Worm (Caenorhabditis elegans) whole organism, late embryonic: ENCODE data around the gene K09C8.7.

Source experiments
- Y22D7AL.16 ChIP-seq: sonication (generic microtip); optimal IDR thresholded peaks from 2 replicates; lab custom pipeline; 2016; ENCODE audit warnings: missing genetic modification characterization, missing compliant biosample characterization
- ceh-31 ChIP-seq: sonication (generic microtip); optimal IDR thresholded peaks from 2 replicates; lab custom pipeline; 2016; ENCODE audit warnings: missing genetic modification characterization, missing compliant biosample characterization
- dmd-4 ChIP-seq: sonication (generic microtip); optimal IDR thresholded peaks from 2 replicates; lab custom pipeline; 2016; ENCODE audit warnings: borderline replicate concordance, missing genetic modification characterization, missing compliant biosample characterization
- nfya-1 ChIP-seq: sonication (generic microtip); optimal IDR thresholded peaks from 2 replicates; lab custom pipeline; 2017; ENCODE audit warnings: missing genetic modification characterization, mild to moderate bottlenecking, missing compliant biosample characterization, antibody characterized with exemption, moderate library complexity
- nhr-11 ChIP-seq: fragments of 150-350 bp; optimal IDR thresholded peaks from 2 replicates; lab custom pipeline; 2014; ENCODE audit warnings: missing biosample characterization, missing genetic modification characterization
- pha-4 ChIP-seq: fragments of 150-350 bp; optimal IDR thresholded peaks from 2 replicates; lab custom pipeline; 2018; ENCODE audit warnings: missing biosample characterization, missing genetic modification reagents, missing genetic modification characterization
- rnt-1 ChIP-seq: sonication (generic microtip); optimal IDR thresholded peaks from 2 replicates; lab custom pipeline; 2016; ENCODE audit warnings: missing genetic modification characterization, missing compliant biosample characterization
- ztf-16 ChIP-seq: sonication (generic microtip); optimal IDR thresholded peaks from 2 replicates; lab custom pipeline; 2017; ENCODE audit warnings: missing genetic modification characterization, missing compliant biosample characterization

ce11 chrX:10981374-10981773, 30.2 kb upstream of the K09C8.7 start:
- no peak for TF ChIP-seq dmd-4
- no peak for TF ChIP-seq ztf-16
- TF ChIP-seq pha-4 (tag; lab: Kevin White, UChicago) = no peak
- TF ChIP-seq rnt-1 = no peak
- TF ChIP-seq Y22D7AL.16 = no peak
- TF ChIP-seq ceh-31 (tag; lab: Kevin White, UChicago) = no peak
- TF ChIP-seq nfya-1 (tag; lab: Kevin White, UChicago) = no peak
- no peak for TF ChIP-seq nhr-11
